Fruit fly (Drosophila melanogaster) whole organism, embryonic: ENCODE data around the gene nerfin-2.

ENCODE experiments used
- Blimp-1 ChIP-seq: fragments of 200-800 bp; sonication (Bioruptor generic); optimal IDR thresholded peaks from 3 replicates; lab custom pipeline; 2018; ENCODE audit warnings: missing biosample characterization, missing genetic modification characterization, mild to moderate bottlenecking, moderate library complexity, missing genetic modification reagents
- CG10543 ChIP-seq: fragments of 200-800 bp; sonication (Bioruptor generic); optimal IDR thresholded peaks from 3 replicates; lab custom pipeline; 2017; ENCODE audit warnings: missing biosample characterization, mild to moderate bottlenecking, missing genetic modification characterization, moderate library complexity
- CG11398 ChIP-seq: fragments of 200-800 bp; sonication (Bioruptor generic); optimal IDR thresholded peaks from 2 replicates; lab custom pipeline; 2016; ENCODE audit warnings: missing biosample characterization, missing genetic modification characterization
- CG11456 ChIP-seq: fragments of 200-800 bp; sonication (Bioruptor generic); IDR thresholded peaks from 3 replicates; pipeline ENCODE4 v1.3.6; 2022; ENCODE audit warnings: missing biosample characterization, missing genetic modification characterization
- CG11696 ChIP-seq: fragments of 200-800 bp; sonication (Bioruptor generic); IDR thresholded peaks from 2 replicates; pipeline ENCODE4 v1.3.6; 2022; ENCODE audit warnings: missing biosample characterization, missing genetic modification characterization
- CG13296 ChIP-seq: fragments of 200-800 bp; sonication (Bioruptor generic); optimal IDR thresholded peaks from 3 replicates; lab custom pipeline; 2018; ENCODE audit warnings: missing biosample characterization, mild to moderate bottlenecking, missing genetic modification characterization
- CG14860 ChIP-seq: fragments of 200-800 bp; sonication (Bioruptor generic); IDR thresholded peaks from 3 replicates; pipeline ENCODE4 v1.3.6; 2022; ENCODE audit warnings: missing biosample characterization, missing genetic modification characterization; ENCODE audit not compliant: partially characterized antibody
- CG1602 ChIP-seq: fragments of 200-800 bp; sonication (Bioruptor generic); optimal IDR thresholded peaks from 3 replicates; lab custom pipeline; 2016; ENCODE audit warnings: missing biosample characterization, missing genetic modification characterization
- CG1832 ChIP-seq: fragments of 200-800 bp; sonication (Bioruptor generic); optimal IDR thresholded peaks from 2 replicates; lab custom pipeline; 2017; ENCODE audit warnings: missing biosample characterization, mild to moderate bottlenecking, missing genetic modification characterization, inconsistent platforms
- CG2712 ChIP-seq: fragments of 200-800 bp; optimal IDR thresholded peaks from 3 replicates; lab custom pipeline; 2019; ENCODE audit warnings: missing biosample characterization, mild to moderate bottlenecking, missing genetic modification characterization, moderate library complexity
- CG3163 ChIP-seq: fragments of 200-800 bp; sonication (Bioruptor generic); optimal IDR thresholded peaks from 3 replicates; lab custom pipeline; 2016; ENCODE audit warnings: missing biosample characterization, missing genetic modification characterization
- CG32532 ChIP-seq: fragments of 200-800 bp; sonication (Bioruptor generic); IDR thresholded peaks from 2 replicates; pipeline ENCODE4 v1.3.6; 2022; ENCODE audit warnings: missing biosample characterization, missing genetic modification characterization
- CG5180 ChIP-seq: fragments of 200-800 bp; sonication (Bioruptor generic); optimal IDR thresholded peaks from 3 replicates; lab custom pipeline; 2017; ENCODE audit warnings: missing biosample characterization, missing genetic modification characterization, mild to moderate bottlenecking, moderate library complexity, missing genetic modification reagents
- CG6683 ChIP-seq: fragments of 200-800 bp; sonication (Bioruptor generic); optimal IDR thresholded peaks from 2 replicates; lab custom pipeline; 2017; ENCODE audit warnings: missing biosample characterization, mild to moderate bottlenecking, missing genetic modification characterization, missing genetic modification reagents
- CG6813 ChIP-seq: fragments of 200-800 bp; sonication (Bioruptor generic); optimal IDR thresholded peaks from 2 replicates; lab custom pipeline; 2017; ENCODE audit warnings: missing biosample characterization, missing genetic modification characterization, mild to moderate bottlenecking, moderate library complexity, missing genetic modification reagents
- CG6854 ChIP-seq: fragments of 200-800 bp; sonication (Bioruptor generic); optimal IDR thresholded peaks from 3 replicates; lab custom pipeline; 2017; ENCODE audit warnings: missing biosample characterization, mild to moderate bottlenecking, missing genetic modification characterization
- CG7928 ChIP-seq: fragments of 200-800 bp; sonication (Bioruptor generic); optimal IDR thresholded peaks from 2 replicates; lab custom pipeline; 2017; ENCODE audit warnings: missing biosample characterization, mild to moderate bottlenecking, missing genetic modification characterization
- CG9609 ChIP-seq: fragments of 200-800 bp; sonication (Bioruptor generic); optimal IDR thresholded peaks from 3 replicates; lab custom pipeline; 2016; ENCODE audit warnings: missing biosample characterization, missing genetic modification characterization
- Deaf1 ChIP-seq: fragments of 200-800 bp; optimal IDR thresholded peaks from 3 replicates; lab custom pipeline; 2019; ENCODE audit warnings: missing biosample characterization, mild to moderate bottlenecking, missing genetic modification characterization, moderate library complexity
- Dref ChIP-seq: fragments of 200-800 bp; sonication (Bioruptor generic); IDR thresholded peaks from 2 replicates; pipeline ENCODE4 v1.3.6; 2022; ENCODE audit warnings: missing biosample characterization, missing genetic modification characterization
- Drgx ChIP-seq: fragments of 200-800 bp; sonication (Bioruptor generic); IDR thresholded peaks from 2 replicates; pipeline ENCODE4 v1.3.6; 2022; ENCODE audit warnings: missing biosample characterization, missing genetic modification characterization
- Hey ChIP-seq: fragments of 200-800 bp; sonication (Bioruptor generic); optimal IDR thresholded peaks from 3 replicates; lab custom pipeline; 2018; ENCODE audit warnings: missing biosample characterization, mild to moderate bottlenecking, missing genetic modification characterization
- Med ChIP-seq: fragments of 200-800 bp; sonication (Bioruptor generic); peaks from one replicate; lab custom pipeline; 2016; ENCODE audit warnings: missing biosample characterization, missing genetic modification characterization, mild to moderate bottlenecking, inconsistent platforms, moderate library complexity
- Mes4 ChIP-seq: fragments of 200-800 bp; sonication (Bioruptor generic); optimal IDR thresholded peaks from 2 replicates; lab custom pipeline; 2016; ENCODE audit warnings: missing biosample characterization, missing genetic modification characterization
- NC2α ChIP-seq: fragments of 200-800 bp; sonication (Bioruptor generic); optimal IDR thresholded peaks from 2 replicates; lab custom pipeline; 2016; ENCODE audit warnings: missing biosample characterization, missing genetic modification characterization
- NC2β ChIP-seq: fragments of 200-800 bp; sonication (Bioruptor generic); optimal IDR thresholded peaks from 2 replicates; lab custom pipeline; 2016; ENCODE audit warnings: missing biosample characterization, missing genetic modification characterization
- Poxn ChIP-seq: fragments of 200-800 bp; sonication (Bioruptor generic); IDR thresholded peaks from 2 replicates; pipeline ENCODE4 v1.3.6; 2022; ENCODE audit warnings: missing biosample characterization, missing genetic modification characterization
- Rfx ChIP-seq: fragments of 200-800 bp; sonication (Bioruptor generic); IDR thresholded peaks from 2 replicates; pipeline ENCODE4 v1.3.6; 2022; ENCODE audit warnings: missing biosample characterization, missing genetic modification characterization
- Xbp1 ChIP-seq: fragments of 200-800 bp; sonication (Bioruptor generic); optimal IDR thresholded peaks from 3 replicates; lab custom pipeline; 2016; ENCODE audit warnings: missing biosample characterization, mild to moderate bottlenecking, missing genetic modification characterization
- ap ChIP-seq: fragments of 200-800 bp; sonication (Bioruptor generic); IDR thresholded peaks from 2 replicates; pipeline ENCODE4 v1.3.6; 2022; ENCODE audit warnings: missing biosample characterization, missing genetic modification characterization
- cad ChIP-seq: fragments of >200 bp; optimal IDR thresholded peaks from 2 replicates; lab custom pipeline; 2017; ENCODE audit warnings: missing biosample characterization, missing genetic modification characterization
- chinmo ChIP-seq: fragments of 200-800 bp; sonication (Bioruptor generic); IDR thresholded peaks from 4 replicates; pipeline ENCODE4 v1.3.6; 2022; ENCODE audit warnings: missing biosample characterization, missing genetic modification characterization; ENCODE audit not compliant: partially characterized antibody
- dmrt11E ChIP-seq: fragments of 200-800 bp; sonication (Bioruptor generic); optimal IDR thresholded peaks from 3 replicates; lab custom pipeline; 2018; ENCODE audit warnings: missing biosample characterization, mild to moderate bottlenecking, missing genetic modification characterization, moderate library complexity
- emc ChIP-seq: fragments of 200-800 bp; sonication (Bioruptor generic); optimal IDR thresholded peaks from 2 replicates; lab custom pipeline; 2016; ENCODE audit warnings: missing biosample characterization, missing genetic modification characterization
- hkb ChIP-seq, 2 experiments: fragments of 200-800 bp in 1 of 2; fragments of >200 bp in 1 of 2; sonication (Bioruptor generic) in 1 of 2; IDR thresholded peaks in 1 of 2; optimal IDR thresholded peaks in 1 of 2; 2 replicates each; pipeline versions ENCODE4 v1.3.6 to Lab custom; 2017 to 2022; ENCODE audit warnings: missing biosample characterization in 1 of 2, missing genetic modification characterization in 1 of 2
- hth ChIP-seq: fragments of >200 bp; optimal IDR thresholded peaks from 2 replicates; lab custom pipeline; 2017; ENCODE audit warnings: inconsistent platforms
- lbe ChIP-seq: fragments of 200-800 bp; sonication (Bioruptor generic); optimal IDR thresholded peaks from 2 replicates; lab custom pipeline; 2016; ENCODE audit warnings: missing biosample characterization, mild to moderate bottlenecking, missing genetic modification characterization
- lola ChIP-seq, 3 experiments: fragments of >200 bp in 2 of 3; fragments of 200-800 bp in 1 of 3; sonication (Bioruptor generic) in 1 of 3; optimal IDR thresholded peaks; 2 replicates each; lab custom pipeline; 2017 to 2019; ENCODE audit warnings: missing biosample characterization in 3 of 3, missing genetic modification characterization in 3 of 3, mild to moderate bottlenecking in 1 of 3, moderate library complexity in 1 of 3
- luna ChIP-seq: fragments of 200-800 bp; sonication (Bioruptor generic); optimal IDR thresholded peaks from 2 replicates; lab custom pipeline; 2016; ENCODE audit warnings: missing biosample characterization, missing genetic modification characterization
- peb ChIP-seq: fragments of 200-800 bp; sonication (Bioruptor generic); IDR thresholded peaks from 2 replicates; pipeline ENCODE4 v1.3.6; 2022; ENCODE audit warnings: missing biosample characterization, missing genetic modification characterization
- pzg ChIP-seq: fragments of 200-800 bp; sonication (Bioruptor generic); optimal IDR thresholded peaks from 3 replicates; lab custom pipeline; 2018; ENCODE audit warnings: missing biosample characterization, mild to moderate bottlenecking, missing genetic modification characterization, moderate library complexity
- row ChIP-seq: fragments of 200-800 bp; sonication (Bioruptor generic); IDR thresholded peaks from 3 replicates; pipeline ENCODE4 v1.3.6; 2022; ENCODE audit warnings: missing biosample characterization, missing genetic modification characterization
- schlank ChIP-seq: fragments of 200-800 bp; sonication (Bioruptor generic); optimal IDR thresholded peaks from 2 replicates; lab custom pipeline; 2018; ENCODE audit warnings: missing biosample characterization, mild to moderate bottlenecking, missing genetic modification characterization
- scrt ChIP-seq: fragments of 200-800 bp; sonication (Bioruptor generic); optimal IDR thresholded peaks from 2 replicates; lab custom pipeline; 2018; ENCODE audit warnings: missing biosample characterization, mild to moderate bottlenecking, missing genetic modification characterization, moderate library complexity
- sima ChIP-seq: fragments of 200-800 bp; sonication (Bioruptor generic); optimal IDR thresholded peaks from 2 replicates; lab custom pipeline; 2016; ENCODE audit warnings: missing biosample characterization, missing genetic modification characterization
- stc ChIP-seq: fragments of 200-800 bp; sonication (Bioruptor generic); IDR thresholded peaks from 2 replicates; pipeline ENCODE4 v1.3.6; 2022; ENCODE audit warnings: missing biosample characterization, missing genetic modification characterization
- stwl ChIP-seq: fragments of 200-800 bp; sonication (Bioruptor generic); optimal IDR thresholded peaks from 3 replicates; lab custom pipeline; 2018; ENCODE audit warnings: missing biosample characterization, mild to moderate bottlenecking, missing genetic modification characterization, moderate library complexity
- zfh2 ChIP-seq: fragments of 200-800 bp; sonication (Bioruptor generic); optimal IDR thresholded peaks from 2 replicates; lab custom pipeline; 2016; ENCODE audit warnings: missing biosample characterization, missing genetic modification characterization

nerfin-2 gene

dm6 chr3R:10099401-10099848 is 28.5 kb downstream of the nerfin-2 start (continued):
- TF ChIP-seq row (GFP tag; lab: Robert Waterston, UW) (peak; percentile 23; the same call in 1 of the 3 replicates), CG32532 (0 out of 2 replicates have a peak, but pooled peaks have one; percentile 24), lola (GFP tag; optimal IDR thresholded peaks at IDR 0.05; lab: Kevin White, UChicago) (peak in 1 of 3 experiments; percentile 10), schlank (peak; percentile 22), CG13296 (peak; percentile 34), CG6813 (peak; percentile 33), CG7928 (GFP tag; lab: Kevin White, UChicago) (no peak), CG11696 (peak; percentile 67), CG6854 (GFP tag; lab: Kevin White, UChicago) (no peak), chinmo (0 out of 4 replicates have a peak, but pooled peaks have one; percentile 53), CG1602 (GFP tag; lab: Kevin White, UChicago) (no peak), CG10543 (peak; percentile 91), CG2712 (tag; lab: Kevin White, UChicago) (peak; percentile 15), Med (GFP tag; lab: Kevin White, UChicago) (peak; percentile 79), Deaf1 (tag; lab: Kevin White, UChicago) (peak; percentile 83), luna (GFP tag; lab: Kevin White, UChicago) (no peak), Hey (tag; lab: Kevin White, UChicago) (peak; percentile 61)

DNA sequence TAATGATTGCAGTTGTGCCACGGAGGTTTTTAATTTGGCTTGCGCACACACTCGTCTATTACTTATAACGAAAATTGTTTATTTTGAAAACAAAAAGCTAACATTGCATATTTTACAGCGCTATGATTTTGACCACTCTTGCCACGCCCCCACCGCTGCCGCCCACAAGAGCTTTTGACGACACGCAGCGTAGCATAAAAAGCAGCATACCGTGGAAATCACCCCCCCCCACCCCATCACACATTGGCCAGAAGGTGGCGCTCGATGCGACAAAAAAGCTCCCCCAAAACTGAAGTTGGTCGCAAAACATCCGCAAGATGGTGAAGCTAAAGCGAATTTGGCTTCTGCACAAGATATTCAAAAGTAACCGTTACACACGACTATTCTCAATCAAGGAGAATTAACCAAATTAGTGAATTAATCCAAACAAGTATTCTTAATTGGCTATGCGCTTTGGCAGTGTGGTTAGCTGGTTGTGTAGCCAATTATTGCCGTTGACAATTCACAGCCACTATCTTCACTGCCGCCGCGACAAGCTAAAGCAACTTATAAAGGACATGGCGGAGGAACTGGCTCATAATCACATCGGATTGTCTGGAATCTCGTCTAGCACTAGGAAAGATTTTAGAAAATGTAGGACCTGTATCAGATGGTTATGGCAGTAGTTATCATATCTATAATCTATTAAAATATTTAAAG is 29.7 kb downstream of the nerfin-2 start:
- TF ChIP-seq stc (GFP tag; lab: Robert Waterston, UW) (peak; percentile 63; the same call in 1 of the 2 replicates), zfh2 (no peak), ap (GFP tag; lab: Robert Waterston, UW) (no peak), NC2α (GFP tag; lab: Kevin White, UChicago) (no peak), cad (GFP tag; lab: Kevin White, UChicago) (no peak), CG5180 (GFP tag; lab: Kevin White, UChicago) (no peak), dmrt11E (tag; lab: Kevin White, UChicago) (no peak), Dref (GFP tag; lab: Robert Waterston, UW) (no peak), Xbp1 (GFP tag; lab: Kevin White, UChicago) (peak; percentile 24), pzg (peak; percentile 42), peb (0 out of 2 replicates have a peak, but pooled peaks have one; percentile 31), hkb (optimal IDR thresholded peaks at IDR 0.05; lab: Kevin White, UChicago) (peak; percentile 22), hkb (GFP tag; IDR thresholded peaks at IDR 0.05; lab: Robert Waterston, UW) (no peak; the same call in 1 of the 2 replicates), chinmo (peak; percentile 82; the same call in 2 of the 4 replicates), Med (GFP tag; lab: Kevin White, UChicago) (peak; percentile 94), CG9609 (GFP tag; lab: Kevin White, UChicago) (no peak), Poxn (GFP tag; lab: Robert Waterston, UW) (no peak), CG11456 (GFP tag; lab: Robert Waterston, UW) (peak; percentile 83), CG11398 (GFP tag; lab: Kevin White, UChicago) (no peak), Mes4 (no peak), scrt (no peak), CG6683 (GFP tag; lab: Kevin White, UChicago) (peak; percentile 5), emc (no peak), sima (GFP tag; lab: Kevin White, UChicago) (no peak), Blimp-1 (no peak), CG6854 (GFP tag; lab: Kevin White, UChicago) (no peak), stwl (tag; lab: Kevin White, UChicago) (no peak), Rfx (GFP tag; lab: Robert Waterston, UW) (peak; percentile 80), CG14860 (no peak), NC2β (GFP tag; lab: Kevin White, UChicago) (peak; percentile 34), CG1832 (GFP tag; lab: Kevin White, UChicago) (no peak), Drgx (GFP tag; lab: Robert Waterston, UW) (no peak), lbe (GFP tag; lab: Kevin White, UChicago) (no peak), hth (no peak), CG3163 (GFP tag; lab: Kevin White, UChicago) (no peak)
